Fruit fly (Drosophila melanogaster) S2 (cell line): Measurements from ENCODE around the gene ymp.

ENCODE experiments used
- CG8478 ChIP-seq: fragments of >200 bp; optimal IDR thresholded peaks from 2 replicates; lab custom pipeline; 2018
- CTCF ChIP-seq, 2 experiments: fragments of >200 bp; optimal IDR thresholded peaks; 2 replicates each; lab custom pipeline; 2018

- TF ChIP-seq CG8478 (lab: Kevin White, UChicago) = no peak
- no peak for TF ChIP-seq CTCF (optimal IDR thresholded peaks at IDR 0.05; lab: Kevin White, UChicago)
Observed at dm6 chr3R:25618114-25618513, 9.2 kb upstream of the ymp start, which contains the start of gene CG5071.
